Worm (Caenorhabditis elegans) whole organism, L4/young adult: ENCODE results near the gene srw-14.
"Not testable (repeated sequence)": the region's sequence is repeated elsewhere in the genome, so short reads cannot be mapped to it uniquely, and the experiment has no call there.

Source experiments
- W03F9.2 ChIP-seq: fragments of 150-350 bp; optimal IDR thresholded peaks from 2 replicates; lab custom pipeline; 2014; ENCODE audit warnings: missing biosample characterization, missing genetic modification characterization
- dao-5 ChIP-seq: sonication (generic microtip); optimal IDR thresholded peaks from 2 replicates; lab custom pipeline; 2016; ENCODE audit warnings: missing genotype, missing genetic modification characterization, moderate library complexity, missing compliant biosample characterization
- him-1 ChIP-seq: sonication (generic microtip); optimal IDR thresholded peaks from 2 replicates; lab custom pipeline; 2016; ENCODE audit warnings: missing genotype, missing genetic modification reagents, missing genetic modification characterization, missing compliant biosample characterization

srw-14 gene

DNA sequence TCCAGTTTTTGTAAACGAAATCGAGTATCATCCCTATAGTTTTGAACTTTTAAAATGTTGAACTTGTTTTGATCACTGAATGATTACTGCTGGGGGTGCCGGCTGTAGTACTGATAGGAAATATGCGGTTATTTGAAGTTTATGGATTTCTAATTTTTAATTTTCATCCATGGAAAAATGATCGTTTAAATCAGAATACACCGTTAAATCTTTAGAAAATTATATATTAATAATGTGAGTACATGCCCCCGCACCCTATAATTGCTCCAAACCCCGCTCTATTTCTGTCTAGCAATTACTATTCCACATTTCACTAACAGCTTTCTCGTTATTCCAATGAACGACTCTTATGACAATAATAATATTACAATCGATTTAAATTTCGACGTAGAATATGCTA, 26.0 kb upstream of the srw-14 start, which contains the start of gene Y75B12B.10:
Gene Y75B12B.10, plus strand, starts transcription at position 301 of the 400 bp plus-strand sequence.
- TF ChIP-seq W03F9.2 (no peak), him-1 (tag; lab: Kevin White, UChicago) (no peak), dao-5 (tag; lab: Kevin White, UChicago) (no peak)

DNA sequence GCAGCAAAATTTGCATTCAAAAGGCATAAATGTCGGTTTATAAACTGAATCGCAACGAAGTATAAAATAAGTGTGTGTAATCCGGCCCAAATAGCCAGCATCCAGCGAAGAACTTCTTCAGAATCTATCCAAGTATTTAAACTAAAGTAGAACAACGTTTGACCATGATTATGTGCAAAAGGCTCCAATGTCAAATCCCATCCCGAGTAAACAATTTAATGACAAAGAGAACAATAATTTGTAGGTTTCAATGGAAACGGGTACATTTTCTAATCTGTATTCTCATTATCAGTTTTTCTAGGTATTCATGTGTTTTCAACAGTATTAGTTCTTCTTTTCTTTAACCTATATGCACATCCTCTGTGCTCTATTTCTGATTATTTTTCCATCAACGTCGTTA, 18.1 kb upstream of the srw-14 start, which contains the start of gene C41G6.12:
Gene C41G6.12, minus strand, starts transcription at position 101 of the 400 bp plus-strand sequence.
- TF ChIP-seq dao-5 (tag; lab: Kevin White, UChicago); him-1 (tag; lab: Kevin White, UChicago); W03F9.2: not testable (repeated sequence)

DNA sequence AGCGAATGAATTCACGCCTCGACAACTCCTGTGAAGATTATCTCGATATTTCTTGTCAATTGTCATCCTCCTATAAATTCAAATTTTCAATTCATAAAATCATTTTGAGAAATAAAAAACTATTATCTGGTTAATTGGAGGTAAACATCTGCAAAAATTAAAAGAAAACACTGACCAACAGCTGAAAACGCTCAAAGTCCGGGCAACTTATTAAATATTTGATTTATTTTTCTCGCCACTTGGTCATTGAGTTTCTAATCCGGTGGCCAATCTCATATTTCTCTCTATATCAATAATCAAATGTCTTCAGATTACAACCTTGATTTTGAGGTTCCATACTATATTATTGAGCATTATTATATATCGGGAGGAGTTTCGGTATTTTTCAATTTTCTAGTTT, 13.9 kb upstream of the srw-14 start, which contains the start of gene sri-24:
Gene sri-24, plus strand, starts transcription at position 301 of the 400 bp plus-strand sequence.
- TF ChIP-seq him-1 (tag; lab: Kevin White, UChicago); dao-5 (tag; lab: Kevin White, UChicago); W03F9.2: not testable (repeated sequence)

DNA sequence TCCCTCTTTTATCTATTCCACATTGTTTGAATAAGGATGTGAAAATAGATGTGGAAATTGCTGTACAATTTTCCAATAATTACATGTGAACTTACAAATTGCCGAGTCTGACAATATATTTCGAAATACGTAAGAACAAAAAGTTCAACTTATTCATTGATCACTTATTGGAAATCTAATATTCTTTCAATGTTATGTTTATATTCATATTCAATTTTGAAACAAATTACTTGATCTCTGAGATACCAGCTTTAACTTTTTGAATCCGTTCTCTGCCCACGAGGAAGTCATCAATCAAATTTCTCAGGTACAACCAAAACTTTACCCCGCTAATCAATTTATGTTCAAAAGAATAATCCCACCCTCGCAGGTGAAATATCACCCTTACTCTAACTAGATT, 10.6 kb upstream of the srw-14 start, which contains the start of gene sri-26:
Gene sri-26, plus strand, starts transcription at position 301 of the 400 bp plus-strand sequence.
- TF ChIP-seq W03F9.2; dao-5 (tag; lab: Kevin White, UChicago); him-1 (tag; lab: Kevin White, UChicago): not testable (repeated sequence)

DNA sequence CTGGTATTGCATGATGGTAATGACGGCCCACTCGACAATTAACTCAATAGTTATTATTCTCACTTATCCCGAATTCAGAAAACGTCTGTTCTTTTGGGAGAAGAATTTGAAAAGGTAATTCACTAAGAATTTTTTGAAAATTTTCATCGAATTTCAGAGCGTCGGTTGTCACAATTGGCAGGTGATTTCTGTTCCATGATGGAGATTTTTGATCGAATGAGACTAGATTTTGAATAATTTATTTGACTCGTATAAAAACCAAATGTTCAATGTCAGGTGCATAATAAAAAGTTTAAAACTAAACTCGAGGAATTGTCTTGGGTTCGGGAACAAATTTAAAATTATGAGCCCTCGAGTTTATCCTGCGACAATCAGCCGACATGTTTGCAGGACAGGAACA, 9.0 kb upstream of the srw-14 start, which contains the start of gene sri-25:
Gene sri-25, plus strand, starts transcription at position 301 of the 400 bp plus-strand sequence.
- TF ChIP-seq W03F9.2: no peak
- TF ChIP-seq dao-5 (tag; lab: Kevin White, UChicago): no peak
- no peak for TF ChIP-seq him-1 (tag; lab: Kevin White, UChicago)

DNA sequence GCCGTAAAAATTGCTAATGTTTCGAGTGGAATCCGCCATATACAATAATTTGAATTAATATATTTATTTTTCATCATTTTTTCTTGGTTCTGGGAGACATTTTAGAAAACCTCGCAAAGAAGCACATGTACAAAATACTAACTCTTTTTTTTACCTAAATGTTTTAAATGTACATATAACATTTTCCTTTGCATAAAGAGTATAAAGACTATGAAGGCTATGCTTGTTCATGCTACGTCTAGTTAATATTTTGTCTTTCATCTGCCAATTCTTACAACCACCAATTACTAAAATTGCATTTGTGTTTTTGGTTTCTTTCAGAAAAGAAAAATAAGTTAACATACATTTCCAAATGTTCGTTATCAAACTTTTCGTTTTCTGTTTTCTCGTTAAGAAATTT, 4.4 kb upstream of the srw-14 start, which contains the start of gene irld-25:
Gene irld-25, plus strand, starts transcription at position 301 of the 400 bp plus-strand sequence.
- TF ChIP-seq W03F9.2 (no peak), him-1 (tag; lab: Kevin White, UChicago) (no peak), dao-5 (tag; lab: Kevin White, UChicago) (no peak)

DNA sequence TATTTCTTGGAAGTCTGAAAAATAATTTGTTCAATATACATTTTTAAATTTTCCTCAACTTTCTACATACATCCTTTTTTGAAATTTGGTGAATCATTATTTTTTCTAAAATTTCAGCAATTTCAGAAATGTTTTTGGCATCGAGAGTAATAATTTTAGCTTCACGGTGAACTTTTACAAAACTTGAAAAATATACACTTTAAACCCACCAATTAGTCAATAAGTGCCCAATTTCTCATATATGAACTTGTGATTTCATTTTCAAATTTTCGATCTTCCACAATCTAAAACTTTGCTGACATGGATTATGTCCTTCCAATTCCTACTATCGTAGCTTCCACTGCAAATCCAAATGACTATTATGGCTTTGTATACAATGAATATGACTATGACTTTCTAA, 2.1 kb upstream of the srw-14 start, which contains the start of gene srw-24:
Gene srw-24, plus strand, starts transcription at position 301 of the 400 bp plus-strand sequence.
- TF ChIP-seq him-1 (tag; lab: Kevin White, UChicago): no peak
- TF ChIP-seq W03F9.2: no peak
- TF ChIP-seq dao-5 (tag; lab: Kevin White, UChicago): no peak

DNA sequence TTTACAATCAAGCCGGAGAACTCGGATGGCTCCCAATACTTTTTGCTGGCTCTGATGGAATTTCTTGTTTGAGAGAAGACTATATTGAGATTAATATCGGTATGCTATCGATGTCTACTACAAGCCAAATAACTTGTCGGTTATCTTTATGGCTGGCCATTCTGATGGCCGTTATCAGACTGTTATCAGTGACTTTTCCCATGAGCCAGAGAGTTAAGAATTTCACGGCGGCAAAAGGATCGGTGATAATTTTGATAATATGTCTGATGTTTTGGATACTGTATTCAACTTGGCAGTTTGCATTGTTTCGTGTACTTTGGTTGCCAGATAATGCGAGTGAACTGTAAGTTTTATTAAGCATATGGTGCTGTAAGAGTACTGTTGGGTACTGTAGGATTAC, 456 bp downstream of the srw-14 start:
- TF ChIP-seq W03F9.2 (no peak), dao-5 (tag; lab: Kevin White, UChicago) (no peak), him-1 (tag; lab: Kevin White, UChicago) (no peak)

DNA sequence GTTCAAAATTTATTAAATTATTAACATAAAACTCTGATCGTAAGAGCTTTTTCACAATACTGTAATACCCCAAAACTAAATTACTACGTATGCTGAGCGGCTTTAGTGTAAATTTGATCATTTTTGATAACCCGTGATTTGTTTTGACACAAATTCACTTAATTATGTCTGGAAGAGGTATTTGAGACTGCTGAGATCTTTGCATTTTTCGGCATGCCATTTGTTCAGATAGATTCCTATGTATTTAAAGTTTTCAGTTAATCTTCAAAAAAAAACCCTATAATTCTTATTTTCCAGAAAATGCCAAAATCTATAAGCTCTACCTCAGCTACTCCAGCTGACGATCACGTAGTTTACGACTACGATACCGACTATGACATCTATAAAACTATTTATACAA, 4.5 kb downstream of the srw-14 start, which contains the start of gene srw-15:
Gene srw-15, plus strand, starts transcription at position 301 of the 400 bp plus-strand sequence.
- no peak for TF ChIP-seq him-1 (tag; lab: Kevin White, UChicago)
- TF ChIP-seq W03F9.2: no peak
- TF ChIP-seq dao-5 (tag; lab: Kevin White, UChicago): no peak

DNA sequence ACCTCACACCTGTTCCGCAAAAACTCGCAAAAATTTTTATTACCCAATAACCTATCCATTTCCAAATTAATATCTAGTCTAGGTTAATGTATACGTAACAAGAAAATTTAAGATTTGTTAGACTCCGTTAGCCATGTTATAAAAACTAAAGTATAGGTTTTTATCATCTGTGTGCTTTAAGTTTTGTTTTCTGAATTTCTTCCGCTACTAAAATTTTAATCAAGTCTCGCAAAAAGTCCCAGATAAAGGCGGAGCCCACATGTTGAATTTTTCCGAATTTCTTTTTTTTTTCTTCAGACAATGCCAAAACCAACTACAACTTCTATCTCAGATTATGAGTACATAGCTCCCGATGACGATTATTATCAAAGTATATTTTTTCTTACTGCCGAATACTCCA, 6.5 kb downstream of the srw-14 start, which contains the start of gene srw-13:
Gene srw-13, plus strand, starts transcription at position 301 of the 400 bp plus-strand sequence.
- TF ChIP-seq dao-5 (tag; lab: Kevin White, UChicago): no peak
- no peak for TF ChIP-seq him-1 (tag; lab: Kevin White, UChicago)
- TF ChIP-seq W03F9.2: no peak

DNA sequence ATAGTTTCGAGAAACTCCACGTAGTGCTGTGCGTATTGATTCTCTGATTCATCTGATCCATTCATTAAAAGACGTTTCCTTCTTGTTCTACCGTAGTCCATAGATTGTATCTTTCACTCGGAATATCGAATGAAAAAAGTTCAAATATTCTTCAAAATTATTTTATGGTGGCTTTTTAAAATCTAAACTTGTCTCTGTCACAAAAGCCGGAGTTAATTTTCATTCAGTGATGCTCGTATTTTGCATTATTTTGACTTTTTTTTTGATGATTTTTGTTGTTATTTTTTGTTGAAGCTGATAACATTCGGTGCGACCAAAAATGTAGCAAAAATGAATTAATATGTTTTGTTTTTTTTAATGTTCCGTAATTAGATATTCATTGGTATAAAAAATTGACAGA, 9.9 kb downstream of the srw-14 start, which contains the start of gene nhr-164:
Gene nhr-164, minus strand, starts transcription at position 101 of the 400 bp plus-strand sequence.
- TF ChIP-seq him-1 (tag; lab: Kevin White, UChicago): no peak
- TF ChIP-seq dao-5 (tag; lab: Kevin White, UChicago): no peak
- TF ChIP-seq W03F9.2: no peak

DNA sequence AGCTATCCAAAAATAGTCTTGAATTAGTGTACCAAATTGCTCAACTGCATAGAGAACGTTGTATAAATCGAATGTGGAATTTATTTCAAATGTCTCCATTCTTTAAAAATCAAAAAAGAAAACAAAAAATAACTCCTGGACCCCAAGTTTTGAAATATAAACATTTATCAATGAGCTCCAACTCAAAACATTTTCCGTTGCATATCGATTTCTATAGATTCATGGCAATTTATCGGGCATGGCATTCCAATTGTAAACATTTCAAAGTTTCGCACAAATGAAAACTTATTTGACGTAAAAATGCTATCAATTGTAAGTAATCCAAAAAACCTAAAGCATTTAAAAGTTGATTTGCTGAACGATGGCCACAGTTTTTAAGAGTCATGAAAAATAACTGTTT, 12.8 kb downstream of the srw-14 start, which contains the start of gene srw-12:
Gene srw-12, minus strand, starts transcription at position 101 of the 400 bp plus-strand sequence.
- TF ChIP-seq dao-5 (tag; lab: Kevin White, UChicago) (no peak), him-1 (tag; lab: Kevin White, UChicago) (no peak), W03F9.2 (no peak)

DNA sequence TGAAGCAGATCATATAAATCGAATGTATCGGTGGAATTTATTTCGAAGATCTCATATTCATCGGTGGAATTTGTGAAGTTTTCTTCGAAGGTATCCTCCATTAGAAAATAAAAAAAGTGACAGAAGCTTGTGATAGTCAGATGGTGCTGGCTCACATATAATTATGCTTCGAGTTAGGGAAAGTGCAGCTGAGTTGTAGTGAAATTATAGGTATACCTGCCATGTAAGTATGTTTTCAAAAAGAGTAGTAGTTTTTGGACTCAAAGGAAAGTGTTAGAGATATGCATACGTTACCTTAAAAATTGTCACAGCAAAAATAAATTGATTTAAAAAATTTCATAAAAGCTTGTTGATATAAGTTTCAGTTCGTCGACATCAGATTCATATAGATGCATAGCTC, 14.5 kb downstream of the srw-14 start, which contains the start of gene srw-11:
Gene srw-11, minus strand, starts transcription at position 101 of the 400 bp plus-strand sequence.
- no peak for TF ChIP-seq W03F9.2

DNA sequence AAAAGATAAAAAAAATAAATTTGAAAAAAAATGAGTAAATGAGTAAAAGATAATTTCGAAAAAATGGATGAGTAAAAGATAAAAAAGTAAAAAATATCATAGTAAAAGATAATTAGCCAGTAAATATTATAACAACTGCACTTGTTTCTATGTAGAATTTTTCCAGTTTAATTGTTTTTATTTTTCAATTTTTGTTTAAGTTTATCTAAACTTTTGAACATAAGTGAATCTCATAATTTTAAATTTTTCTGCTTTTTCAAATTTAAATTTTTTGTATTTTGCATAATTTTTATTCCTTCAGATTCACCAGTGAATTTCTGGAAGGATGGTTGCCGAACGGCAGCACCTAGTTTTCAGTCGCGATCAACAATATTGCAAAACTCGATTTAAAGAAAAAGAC, 15.5 kb downstream of the srw-14 start, which contains the start of gene chil-12:
Gene chil-12, plus strand, starts transcription at position 301 of the 400 bp plus-strand sequence.
- no peak for TF ChIP-seq dao-5 (tag; lab: Kevin White, UChicago)
- TF ChIP-seq W03F9.2: no peak
- TF ChIP-seq him-1 (tag; lab: Kevin White, UChicago): no peak
